Fruit fly (Drosophila melanogaster) whole organism, wandering third instar larva: Measurements from ENCODE around the gene CG8945.
A peak's percentile ranks its signal among the peaks of the same experiment; 100 is the strongest.

Experiments
- Abd-B ChIP-seq: fragments of >200 bp; optimal IDR thresholded peaks from 2 replicates; lab custom pipeline; 2017; ENCODE audit warnings: missing biosample characterization, missing genetic modification characterization
- CG32264 ChIP-seq: fragments of 200-800 bp; sonication (Bioruptor generic); optimal IDR thresholded peaks from 2 replicates; lab custom pipeline; 2016; ENCODE audit warnings: missing biosample characterization, missing genetic modification characterization
- CG9705 ChIP-seq: fragments of 200-800 bp; sonication (Bioruptor generic); optimal IDR thresholded peaks from 2 replicates; lab custom pipeline; 2018; ENCODE audit warnings: missing biosample characterization, mild to moderate bottlenecking, missing genetic modification characterization
- CrebA ChIP-seq: fragments of 200-800 bp; sonication (Bioruptor generic); optimal IDR thresholded peaks from 2 replicates; lab custom pipeline; 2016; ENCODE audit warnings: missing biosample characterization, mild to moderate bottlenecking, missing genetic modification characterization, borderline replicate concordance
- Dfd ChIP-seq: fragments of >200 bp; optimal IDR thresholded peaks from 2 replicates; lab custom pipeline; 2017; ENCODE audit warnings: missing biosample characterization, missing genetic modification characterization
- Dif ChIP-seq: fragments of 200-275, 200-300 bp; sonication (Bioruptor generic); optimal IDR thresholded peaks from 2 replicates; lab custom pipeline; 2018; ENCODE audit warnings: missing biosample characterization, missing genetic modification characterization; ENCODE audit not compliant: partially characterized antibody
- GATAd ChIP-seq: sonication (Bioruptor generic); optimal IDR thresholded peaks from 2 replicates; lab custom pipeline; 2016; ENCODE audit warnings: missing biosample characterization, missing genetic modification characterization
- HLH106 ChIP-seq: fragments of 200-800 bp; optimal IDR thresholded peaks from 3 replicates; lab custom pipeline; 2019; ENCODE audit warnings: missing biosample characterization, mild to moderate bottlenecking, missing genetic modification characterization, moderate library complexity
- Hnf4 ChIP-seq: fragments of 200-800 bp; sonication (Bioruptor generic); optimal IDR thresholded peaks from 2 replicates; lab custom pipeline; 2016; ENCODE audit warnings: missing biosample characterization, mild to moderate bottlenecking, missing genetic modification characterization
- Hr78 ChIP-seq: fragments of >200 bp; optimal IDR thresholded peaks from 2 replicates; lab custom pipeline; 2017; ENCODE audit warnings: missing biosample characterization, missing genetic modification characterization
- Hr83 ChIP-seq: fragments of 200-300 bp; sonication (Bioruptor generic); optimal IDR thresholded peaks from 2 replicates; lab custom pipeline; 2016; ENCODE audit warnings: missing biosample characterization, mild to moderate bottlenecking, missing genetic modification characterization, moderate library complexity; ENCODE audit not compliant: poor library complexity, severe bottlenecking
- Jra ChIP-seq: sonication (Bioruptor generic); optimal IDR thresholded peaks from 2 replicates; lab custom pipeline; 2016; ENCODE audit warnings: missing biosample characterization, missing genetic modification characterization
- Mio ChIP-seq: sonication (Bioruptor generic); optimal IDR thresholded peaks from 2 replicates; lab custom pipeline; 2016; ENCODE audit warnings: missing biosample characterization, missing genetic modification characterization
- Myc ChIP-seq: fragments of >200 bp; optimal IDR thresholded peaks from 2 replicates; lab custom pipeline; 2017
- N ChIP-seq: fragments of >200 bp; optimal IDR thresholded peaks from 2 replicates; lab custom pipeline; 2018; ENCODE audit warnings: missing biosample characterization, missing external identifiers, missing genetic modification characterization
- OdsH ChIP-seq: fragments of 200-800 bp; sonication (Bioruptor generic); optimal IDR thresholded peaks from 2 replicates; lab custom pipeline; 2016; ENCODE audit warnings: missing biosample characterization, mild to moderate bottlenecking, missing genetic modification characterization
- Rel ChIP-seq, 2 experiments: fragments of 200-800 bp; sonication (Bioruptor generic) in 1 of 2; optimal IDR thresholded peaks; 2 replicates in 1 of 2; 3 replicates in 1 of 2; lab custom pipeline; 2016 to 2019; ENCODE audit warnings: mild to moderate bottlenecking in 2 of 2, missing biosample characterization in 2 of 2, missing genetic modification characterization in 2 of 2, moderate library complexity in 1 of 2
- Sp1 ChIP-seq: fragments of 200-800 bp; sonication (Bioruptor generic); optimal IDR thresholded peaks from 3 replicates; lab custom pipeline; 2019; ENCODE audit warnings: missing biosample characterization, mild to moderate bottlenecking, missing genetic modification characterization, moderate library complexity
- Vsx2 ChIP-seq: fragments of 200-300, 225-300 bp; sonication (Bioruptor generic); optimal IDR thresholded peaks from 2 replicates; lab custom pipeline; 2018; ENCODE audit warnings: missing biosample characterization, missing genetic modification characterization; ENCODE audit not compliant: partially characterized antibody
- br ChIP-seq: fragments of 200-800 bp; sonication (Bioruptor generic); optimal IDR thresholded peaks from 2 replicates; lab custom pipeline; 2016; ENCODE audit warnings: missing biosample characterization, missing genetic modification characterization
- brk ChIP-seq: fragments of 200-800 bp; sonication (Bioruptor generic); optimal IDR thresholded peaks from 2 replicates; lab custom pipeline; 2016; ENCODE audit warnings: missing biosample characterization, mild to moderate bottlenecking, missing genetic modification characterization
- dl ChIP-seq, 2 experiments: fragments of 175-275, 200-275 bp in 1 of 2; fragments of 200-275 bp in 1 of 2; sonication (Bioruptor generic); optimal IDR thresholded peaks; lab custom pipeline; 2018; ENCODE audit warnings: mild to moderate bottlenecking in 2 of 2, missing biosample characterization in 2 of 2, missing genetic modification characterization in 2 of 2, moderate library complexity in 2 of 2; ENCODE audit not compliant: partially characterized antibody in 2 of 2, insufficient read depth in 1 of 2
- dmrt93B ChIP-seq: fragments of 200-800 bp; sonication (Bioruptor generic); optimal IDR thresholded peaks from 2 replicates; lab custom pipeline; 2018; ENCODE audit warnings: missing biosample characterization, mild to moderate bottlenecking, missing genetic modification characterization
- dsf ChIP-seq: sonication (Bioruptor generic); optimal IDR thresholded peaks from 2 replicates; lab custom pipeline; 2016; ENCODE audit warnings: missing biosample characterization, missing genetic modification characterization, borderline replicate concordance
- ey ChIP-seq: fragments of 200-800 bp; sonication (Bioruptor generic); optimal IDR thresholded peaks from 2 replicates; lab custom pipeline; 2016; ENCODE audit warnings: missing biosample characterization, missing genetic modification characterization
- foxo ChIP-seq, 2 experiments: fragments of 200-800 bp; sonication (Bioruptor generic); optimal IDR thresholded peaks; 2 replicates in 1 of 2; 3 replicates in 1 of 2; lab custom pipeline; 2016 to 2017; ENCODE audit warnings: missing biosample characterization in 2 of 2, missing genetic modification characterization in 2 of 2
- fru ChIP-seq: fragments of 200-800 bp; sonication (Bioruptor generic); optimal IDR thresholded peaks from 3 replicates; lab custom pipeline; 2016; ENCODE audit warnings: missing biosample characterization, mild to moderate bottlenecking, missing genetic modification characterization
- h ChIP-seq: fragments of 200-800 bp; sonication (Bioruptor generic); optimal IDR thresholded peaks from 3 replicates; lab custom pipeline; 2016; ENCODE audit warnings: missing biosample characterization, mild to moderate bottlenecking, missing genetic modification characterization
- jim ChIP-seq: fragments of 175-275, 200-325 bp; sonication (Bioruptor generic); optimal IDR thresholded peaks from 2 replicates; lab custom pipeline; 2016; ENCODE audit warnings: missing biosample characterization, mild to moderate bottlenecking, missing genetic modification characterization
- lola ChIP-seq: fragments of >200 bp; optimal IDR thresholded peaks from 2 replicates; lab custom pipeline; 2017; ENCODE audit warnings: missing biosample characterization, missing genetic modification characterization
- pan ChIP-seq: fragments of >200 bp; optimal IDR thresholded peaks from 2 replicates; lab custom pipeline; 2017
- psq ChIP-seq: fragments of 200-800 bp; sonication (Bioruptor generic); optimal IDR thresholded peaks from 3 replicates; lab custom pipeline; 2017; ENCODE audit warnings: missing biosample characterization, mild to moderate bottlenecking, missing genetic modification characterization, moderate library complexity
- rgr ChIP-seq: fragments of 200-800 bp; sonication (Bioruptor generic); optimal IDR thresholded peaks from 3 replicates; lab custom pipeline; 2016; ENCODE audit warnings: missing biosample characterization, mild to moderate bottlenecking, missing genetic modification characterization
- sage ChIP-seq: fragments of 200-800 bp; sonication (Bioruptor generic); optimal IDR thresholded peaks from 2 replicates; lab custom pipeline; 2016; ENCODE audit warnings: missing biosample characterization, mild to moderate bottlenecking, missing genetic modification characterization
- sv ChIP-seq: fragments of 200-800 bp; sonication (Bioruptor generic); optimal IDR thresholded peaks from 3 replicates; lab custom pipeline; 2016; ENCODE audit warnings: missing biosample characterization, missing genetic modification characterization
- tai ChIP-seq: sonication (Bioruptor generic); optimal IDR thresholded peaks from 2 replicates; lab custom pipeline; 2016; ENCODE audit warnings: missing biosample characterization, missing genetic modification characterization
- usp ChIP-seq: fragments of >200 bp; optimal IDR thresholded peaks from 2 replicates; lab custom pipeline; 2017; ENCODE audit warnings: missing biosample characterization, missing genetic modification characterization
- woc ChIP-seq: sonication (Bioruptor generic); optimal IDR thresholded peaks from 2 replicates; lab custom pipeline; 2016; ENCODE audit warnings: missing biosample characterization, mild to moderate bottlenecking, missing genetic modification characterization

Gene CG8945

dm6 chrX:17125017-17125821 lies 37.7 kb upstream of the CG8945 start:
- TF ChIP-seq N (GFP tag; lab: Kevin White, UChicago) (no peak), foxo (GFP tag; optimal IDR thresholded peaks at IDR 0.05; lab: Kevin White, UChicago) (peak in 1 of 2 experiments; percentile 24), dmrt93B (GFP tag; lab: Kevin White, UChicago) (no peak), rgr (GFP tag; lab: Kevin White, UChicago) (peak; percentile 11), jim (no peak), HLH106 (tag; lab: Kevin White, UChicago) (peak; percentile 19), CG9705 (GFP tag; lab: Kevin White, UChicago) (no peak), Dif (GFP tag; lab: Kevin White, UChicago) (no peak), Hr78 (GFP tag; lab: Kevin White, UChicago) (no peak), ey (GFP tag; lab: Kevin White, UChicago) (no peak), Vsx2 (GFP tag; lab: Kevin White, UChicago) (no peak), GATAd (GFP tag; lab: Kevin White, UChicago) (no peak), usp (GFP tag; lab: Kevin White, UChicago) (no peak), sv (GFP tag; lab: Kevin White, UChicago) (no peak), Abd-B (GFP tag; lab: Kevin White, UChicago) (no peak), Myc (lab: Kevin White, UChicago) (no peak), br (peak; percentile 5), OdsH (peak; percentile 23), tai (GFP tag; lab: Kevin White, UChicago) (no peak), sage (GFP tag; lab: Kevin White, UChicago) (no peak), h (GFP tag; lab: Kevin White, UChicago) (peak; percentile 46), Dfd (GFP tag; lab: Kevin White, UChicago) (no peak), Sp1 (GFP tag; lab: Kevin White, UChicago) (no peak), brk (no peak), fru (GFP tag; lab: Kevin White, UChicago) (peak; percentile 44), dl (GFP tag; optimal IDR thresholded peaks at IDR 0.05; lab: Kevin White, UChicago; ENCODE audit: insufficient read depth in 1 of 2, partially characterized antibody in 2 of 2) (no peak), lola (GFP tag; lab: Kevin White, UChicago) (no peak), pan (lab: Kevin White, UChicago) (no peak), Jra (GFP tag; lab: Kevin White, UChicago) (no peak), Hnf4 (GFP tag; lab: Kevin White, UChicago) (no peak), woc (GFP tag; lab: Kevin White, UChicago) (peak; percentile 68), Mio (GFP tag; lab: Kevin White, UChicago) (no peak), CrebA (GFP tag; lab: Kevin White, UChicago) (no peak), Hr83 (no peak), psq (GFP tag; lab: Kevin White, UChicago) (peak; percentile 1), Rel (GFP tag; optimal IDR thresholded peaks at IDR 0.05; lab: Kevin White, UChicago) (no peak), Rel (tag; optimal IDR thresholded peaks at IDR 0.05; lab: Kevin White, UChicago) (no peak), dsf (GFP tag; lab: Kevin White, UChicago) (no peak), CG32264 (GFP tag; lab: Kevin White, UChicago) (no peak)

dm6 chrX:17123545-17124203 lies 36.2 kb upstream of the CG8945 start:
- peak; percentile 11 for TF ChIP-seq sage (GFP tag; lab: Kevin White, UChicago)
- TF ChIP-seq Hr78 (GFP tag; lab: Kevin White, UChicago): no peak
- TF ChIP-seq sv (GFP tag; lab: Kevin White, UChicago): peak; percentile 46
- no peak for TF ChIP-seq lola (GFP tag; lab: Kevin White, UChicago)
- TF ChIP-seq Hnf4 (GFP tag; lab: Kevin White, UChicago): peak; percentile 14
- no peak for TF ChIP-seq CrebA (GFP tag; lab: Kevin White, UChicago)
- TF ChIP-seq foxo (GFP tag; optimal IDR thresholded peaks at IDR 0.05; lab: Kevin White, UChicago): peak in 1 of 2 experiments; percentile 63
- TF ChIP-seq usp (GFP tag; lab: Kevin White, UChicago): no peak
- no peak for TF ChIP-seq N (GFP tag; lab: Kevin White, UChicago)
- TF ChIP-seq pan (lab: Kevin White, UChicago): no peak
- TF ChIP-seq Abd-B (GFP tag; lab: Kevin White, UChicago): no peak
- peak; percentile 54 for TF ChIP-seq h (GFP tag; lab: Kevin White, UChicago)
- no peak for TF ChIP-seq Dfd (GFP tag; lab: Kevin White, UChicago)
- TF ChIP-seq psq (GFP tag; lab: Kevin White, UChicago): peak; percentile 47
- no peak for TF ChIP-seq Mio (GFP tag; lab: Kevin White, UChicago)
- peak; percentile 56 for TF ChIP-seq OdsH
- peak; percentile 48 for TF ChIP-seq br
- no peak for TF ChIP-seq Rel (GFP tag; optimal IDR thresholded peaks at IDR 0.05; lab: Kevin White, UChicago)
- peak; percentile 36 for TF ChIP-seq Rel (tag; optimal IDR thresholded peaks at IDR 0.05; lab: Kevin White, UChicago)
- TF ChIP-seq ey (GFP tag; lab: Kevin White, UChicago): peak; percentile 50
- TF ChIP-seq jim: no peak
- TF ChIP-seq Dif (GFP tag; lab: Kevin White, UChicago): no peak
- TF ChIP-seq Jra (GFP tag; lab: Kevin White, UChicago): no peak
- TF ChIP-seq dsf (GFP tag; lab: Kevin White, UChicago): no peak
- TF ChIP-seq CG9705 (GFP tag; lab: Kevin White, UChicago): no peak
- TF ChIP-seq GATAd (GFP tag; lab: Kevin White, UChicago): no peak
- no peak for TF ChIP-seq woc (GFP tag; lab: Kevin White, UChicago)
- peak; percentile 28 for TF ChIP-seq Sp1 (GFP tag; lab: Kevin White, UChicago)
- no peak for TF ChIP-seq brk
- TF ChIP-seq rgr (GFP tag; lab: Kevin White, UChicago): peak; percentile 52
- TF ChIP-seq dl (GFP tag; optimal IDR thresholded peaks at IDR 0.05; lab: Kevin White, UChicago; ENCODE audit: insufficient read depth in 1 of 2, partially characterized antibody in 2 of 2): no peak
- peak; percentile 60 for TF ChIP-seq HLH106 (tag; lab: Kevin White, UChicago)
- TF ChIP-seq CG32264 (GFP tag; lab: Kevin White, UChicago): no peak
- TF ChIP-seq Vsx2 (GFP tag; lab: Kevin White, UChicago): no peak
- TF ChIP-seq fru (GFP tag; lab: Kevin White, UChicago): peak; percentile 44
- no peak for TF ChIP-seq Myc (lab: Kevin White, UChicago)
